Fruit fly (Drosophila melanogaster): Measurements from ENCODE around the gene nmdyn-D7.

- no peak for TF ChIP-seq Abd-B (GFP tag; optimal IDR thresholded peaks at IDR 0.05)
- peak; percentile 41 for TF ChIP-seq h (GFP tag; optimal IDR thresholded peaks at IDR 0.05)
- no peak for TF ChIP-seq Vsx2 (GFP tag; optimal IDR thresholded peaks at IDR 0.05; ENCODE audit: partially characterized antibody)
- TF ChIP-seq Hnf4 (GFP tag; optimal IDR thresholded peaks at IDR 0.05): peak; percentile 61
- peak; percentile 49 for TF ChIP-seq brk (GFP tag; optimal IDR thresholded peaks at IDR 0.05)
- TF ChIP-seq usp (GFP tag; optimal IDR thresholded peaks at IDR 0.05): no peak
- TF ChIP-seq sage (GFP tag; optimal IDR thresholded peaks at IDR 0.05): no peak
- no peak for TF ChIP-seq dsf (GFP tag; optimal IDR thresholded peaks at IDR 0.05; ENCODE audit: borderline replicate concordance)
- TF ChIP-seq psq (GFP tag; optimal IDR thresholded peaks at IDR 0.05): peak; percentile 81
- no peak for TF ChIP-seq GATAd (GFP tag; optimal IDR thresholded peaks at IDR 0.05)
- TF ChIP-seq Jra (GFP tag; optimal IDR thresholded peaks at IDR 0.05): peak; percentile 50
- TF ChIP-seq tai (GFP tag; optimal IDR thresholded peaks at IDR 0.05): no peak
- TF ChIP-seq Myc (optimal IDR thresholded peaks at IDR 0.05): no peak
- TF ChIP-seq jim (GFP tag; optimal IDR thresholded peaks at IDR 0.05): peak; percentile 44
Observed at dm6 chr3R:9630633-9631095, 49.1 kb upstream of the nmdyn-D7 start, which contains the start of gene Calr.
